Worm (Caenorhabditis elegans): Measurements from ENCODE around the gene srw-62.
A peak's percentile ranks its signal among the peaks of the same experiment; 100 is the strongest.

Gene srw-62

ce11 chrII:7808950-7809349 is 16.3 kb upstream of the srw-62 start (continued):
- TF ChIP-seq cey-2 (tag; optimal IDR thresholded peaks at IDR 0.05; ENCODE audit: borderline replicate concordance, insufficient read depth) (peak; percentile 10), dmd-6 (GFP tag; IDR thresholded peaks at IDR 0.05) (peak; percentile 86), tra-1 (GFP tag; IDR thresholded peaks at IDR 0.05) (peak; percentile 84; the same call in 1 of the 2 replicates), fos-1 (tag; optimal IDR thresholded peaks at IDR 0.05) (no peak), nhr-6 (tag; optimal IDR thresholded peaks at IDR 0.05) (no peak)

- TF ChIP-seq dmd-9 (GFP tag; IDR thresholded peaks at IDR 0.05) (no peak), R02D3.7 (tag; optimal IDR thresholded peaks at IDR 0.05) (no peak), ZK337.2 (GFP tag; IDR thresholded peaks at IDR 0.05) (no peak)
Measured at ce11 chrII:7809358-7809914, 15.8 kb upstream of the srw-62 start.

- TF ChIP-seq duxl-1 (tag; optimal IDR thresholded peaks at IDR 0.05; ENCODE audit: poor library complexity) (peak; percentile 29), aha-1 (tag) (peak; percentile 8), hlh-11 (tag; optimal IDR thresholded peaks at IDR 0.05) (peak; percentile 7), pha-4 (GFP tag; IDR thresholded peaks at IDR 0.05) (no peak), pha-4 (tag; optimal IDR thresholded peaks at IDR 0.05) (peak; percentile 66), nhr-6 (tag; optimal IDR thresholded peaks at IDR 0.05) (peak; percentile 70), nhr-28 (tag; optimal IDR thresholded peaks at IDR 0.05) (peak; percentile 19), Y75B8A.6 (GFP tag; IDR thresholded peaks at IDR 0.05) (no peak), arid-1 (GFP tag; conservative IDR thresholded peaks at IDR 0.05) (no peak), zag-1 (tag; optimal IDR thresholded peaks at IDR 0.05) (no peak), attf-4 (tag; optimal IDR thresholded peaks at IDR 0.05) (peak; percentile 11), mes-2 (tag; optimal IDR thresholded peaks at IDR 0.05; ENCODE audit: poor library complexity, severe bottlenecking) (peak; percentile 20), dve-1 (tag; optimal IDR thresholded peaks at IDR 0.05; ENCODE audit: insufficient read depth) (peak; percentile 16), lsy-2 (tag; optimal IDR thresholded peaks at IDR 0.05) (peak in 1 of 2 experiments; percentile 45), unc-62 (GFP tag; optimal IDR thresholded peaks at IDR 0.05 in 1 of 2) (peak in 1 of 2 experiments; percentile 37), unc-62 (tag; optimal IDR thresholded peaks at IDR 0.05) (no peak)
Measured at ce11 chrII:7810162-7810868, 14.9 kb upstream of the srw-62 start.

- TF ChIP-seq set-16 (GFP tag; IDR thresholded peaks at IDR 0.05) (0 out of 2 replicates have a peak, but pooled peaks have one; percentile 7), F44E2.7 (GFP tag; IDR thresholded peaks at IDR 0.05) (no peak), zfp-3 (GFP tag; conservative IDR thresholded peaks at IDR 0.05) (no peak), unc-62 (GFP tag; optimal IDR thresholded peaks at IDR 0.05 in 1 of 2) (peak in 1 of 2 experiments; percentile 50), unc-62 (tag; optimal IDR thresholded peaks at IDR 0.05) (no peak), lin-39 (tag; optimal IDR thresholded peaks at IDR 0.05) (no peak), zip-11 (GFP tag; IDR thresholded peaks at IDR 0.05) (no peak)
Measured at ce11 chrII:7810869-7811543, 14.2 kb upstream of the srw-62 start, which contains the start of gene cki-1. TSS of gene cki-1 (plus strand) at chrII:7811240.

ce11 chrII:7812332-7812731 is 12.9 kb upstream of the srw-62 start:
- TF ChIP-seq F10B5.3 (tag; optimal IDR thresholded peaks at IDR 0.05) (peak; percentile 24), dpl-1 (GFP tag; optimal IDR thresholded peaks at IDR 0.05) (no peak), unc-39 (tag; optimal IDR thresholded peaks at IDR 0.05) (no peak), vab-7 (GFP tag; IDR thresholded peaks at IDR 0.05) (no peak), lin-1 (GFP tag; IDR thresholded peaks at IDR 0.05) (no peak), php-3 (GFP tag; IDR thresholded peaks at IDR 0.05) (no peak), Y75B8A.6 (GFP tag; IDR thresholded peaks at IDR 0.05) (no peak), aly-2 (tag; optimal IDR thresholded peaks at IDR 0.05) (no peak), lin-29 (GFP tag; IDR thresholded peaks at IDR 0.05) (no peak), jun-1 (tag; optimal IDR thresholded peaks at IDR 0.05) (no peak), Y48G9A.11 (GFP tag; IDR thresholded peaks at IDR 0.05) (0 out of 2 replicates have a peak, but pooled peaks have one; percentile 17), tra-1 (GFP tag; IDR thresholded peaks at IDR 0.05) (0 out of 2 replicates have a peak, but pooled peaks have one; percentile 25), rbr-2 (tag; optimal IDR thresholded peaks at IDR 0.05) (no peak)
